Worm (Caenorhabditis elegans) whole organism, midembryonic: Measurements from ENCODE around the gene F23D12.1.

Experiments used
- T22C8.4 ChIP-seq: fragments of 200-800 bp; sonication (Bioruptor generic); IDR thresholded peaks from 2 replicates; pipeline ENCODE4 v1.3.6; 2022; ENCODE audit warnings: missing genetic modification characterization, missing compliant biosample characterization
- cog-1 ChIP-seq: sonication (generic microtip); optimal IDR thresholded peaks from 2 replicates; lab custom pipeline; 2016; ENCODE audit warnings: missing genetic modification characterization, missing compliant biosample characterization
- flt-1 ChIP-seq: fragments of 200-800 bp; sonication (Bioruptor generic); IDR thresholded peaks from 2 replicates; pipeline ENCODE4 v1.3.6; 2022; ENCODE audit warnings: missing genetic modification characterization, missing compliant biosample characterization
- med-1 ChIP-seq: sonication (generic microtip); optimal IDR thresholded peaks from 2 replicates; lab custom pipeline; 2017; ENCODE audit warnings: missing genetic modification characterization, mild to moderate bottlenecking, missing compliant biosample characterization, antibody characterized with exemption, missing genetic modification reagents; ENCODE audit not compliant: insufficient read depth
- ztf-29 ChIP-seq: fragments of 200-800 bp; sonication (Bioruptor generic); IDR thresholded peaks from 2 replicates; pipeline ENCODE4 v1.3.6; 2022; ENCODE audit warnings: missing genetic modification reagents, missing genetic modification characterization, missing compliant biosample characterization

DNA sequence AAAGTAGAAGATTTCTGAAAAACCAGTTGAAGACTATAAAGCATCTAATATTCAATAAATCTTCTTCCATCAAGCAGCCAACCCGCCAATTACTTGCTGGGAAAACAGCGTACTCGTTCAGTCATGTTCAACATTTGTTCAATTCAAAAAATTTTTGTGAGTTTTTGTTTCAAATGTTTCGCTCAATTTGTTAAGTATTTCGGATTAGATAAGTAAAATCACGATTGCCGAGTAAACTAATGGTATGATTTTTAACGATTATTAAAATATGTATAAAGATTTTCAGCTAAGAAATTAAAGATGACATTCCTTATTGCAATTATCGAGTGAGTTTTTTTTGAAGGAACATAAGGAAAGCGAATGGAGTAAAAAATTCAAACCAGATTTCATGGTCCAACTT is 42.7 kb upstream of the F23D12.1 start, which contains the start of gene M163.10:
- TF ChIP-seq ztf-29 (GFP tag; lab: Robert Waterston, UW) (no peak), cog-1 (no peak), T22C8.4 (GFP tag; lab: Robert Waterston, UW) (no peak), flt-1 (GFP tag; lab: Robert Waterston, UW) (no peak), med-1 (GFP tag; lab: Kevin White, UChicago) (no peak)
